Fruit fly (Drosophila melanogaster): Measurements from ENCODE around the gene Mst77F.

Gene Mst77F

dm6 chr3L:20823206-20823803, 5.5 kb upstream of the Mst77F start:
- TF ChIP-seq ttk (optimal IDR thresholded peaks at IDR 0.05) (no peak), h (optimal IDR thresholded peaks at IDR 0.05) (no peak), Myc (optimal IDR thresholded peaks at IDR 0.05) (no peak), psq (optimal IDR thresholded peaks at IDR 0.05) (no peak), Sin3A (optimal IDR thresholded peaks at IDR 0.05) (no peak), insv (optimal IDR thresholded peaks at IDR 0.05) (no peak)

dm6 chr3L:20815666-20816375, 2.0 kb downstream of the Mst77F start, which contains the start of the genes CG3618 and Pka-R1:
CG3618 (minus strand) TSS chr3L:20816075.
Pka-R1 (plus strand) TSS chr3L:20816118.
- TF ChIP-seq Sin3A (optimal IDR thresholded peaks at IDR 0.05) (no peak), h (optimal IDR thresholded peaks at IDR 0.05) (no peak), Myc (optimal IDR thresholded peaks at IDR 0.05) (no peak), ttk (optimal IDR thresholded peaks at IDR 0.05) (no peak), insv (optimal IDR thresholded peaks at IDR 0.05) (no peak), psq (optimal IDR thresholded peaks at IDR 0.05) (no peak)

- TF ChIP-seq Myc (optimal IDR thresholded peaks at IDR 0.05) = no peak
Observed at dm6 chr3L:20809088-20809999, 8.5 kb downstream of the Mst77F start, which contains the start of the genes CG3634 and HIPP1. CG3634 (minus strand) TSS chr3L:20809272. HIPP1 (plus strand) TSS chr3L:20809669.

dm6 chr3L:20800208-20800607, 17.6 kb downstream of the Mst77F start, which contains the start of gene Spc105R:
Spc105R (plus strand) TSS chr3L:20800410.
- TF ChIP-seq insv (optimal IDR thresholded peaks at IDR 0.05) = no peak
- no peak for TF ChIP-seq Myc (optimal IDR thresholded peaks at IDR 0.05)
- TF ChIP-seq ttk (optimal IDR thresholded peaks at IDR 0.05) = no peak

- TF ChIP-seq psq (optimal IDR thresholded peaks at IDR 0.05) (no peak), h (optimal IDR thresholded peaks at IDR 0.05) (no peak), Myc (optimal IDR thresholded peaks at IDR 0.05) (no peak), Sin3A (optimal IDR thresholded peaks at IDR 0.05) (no peak), insv (optimal IDR thresholded peaks at IDR 0.05) (no peak), ttk (optimal IDR thresholded peaks at IDR 0.05) (no peak)
Observed at dm6 chr3L:20798325-20798846, 19.4 kb downstream of the Mst77F start, which contains the start of the genes CG3698 and tzn. CG3698 (minus strand) TSS chr3L:20798375. tzn (plus strand) TSS chr3L:20798645.

dm6 chr3L:20797379-20797778, 20.4 kb downstream of the Mst77F start:
- TF ChIP-seq Myc (optimal IDR thresholded peaks at IDR 0.05) (no peak), h (optimal IDR thresholded peaks at IDR 0.05) (no peak), Sin3A (optimal IDR thresholded peaks at IDR 0.05) (no peak)

dm6 chr3L:20796757-20797156, 21.1 kb downstream of the Mst77F start:
- TF ChIP-seq psq (optimal IDR thresholded peaks at IDR 0.05) (no peak), h (optimal IDR thresholded peaks at IDR 0.05) (no peak), Sin3A (optimal IDR thresholded peaks at IDR 0.05) (no peak), ttk (optimal IDR thresholded peaks at IDR 0.05) (no peak), Myc (optimal IDR thresholded peaks at IDR 0.05) (no peak)

- TF ChIP-seq h (optimal IDR thresholded peaks at IDR 0.05) = no peak
- no peak for TF ChIP-seq ttk (optimal IDR thresholded peaks at IDR 0.05)
- no peak for TF ChIP-seq insv (optimal IDR thresholded peaks at IDR 0.05)
- TF ChIP-seq Myc (optimal IDR thresholded peaks at IDR 0.05) = no peak
- no peak for TF ChIP-seq Sin3A (optimal IDR thresholded peaks at IDR 0.05)
- TF ChIP-seq psq (optimal IDR thresholded peaks at IDR 0.05) = no peak
Observed at dm6 chr3L:20792693-20793092, 25.1 kb downstream of the Mst77F start, which contains the start of gene Six4. Six4 (minus strand) TSS chr3L:20792777.

dm6 chr3L:20789299-20789698, 28.5 kb downstream of the Mst77F start:
- TF ChIP-seq psq (optimal IDR thresholded peaks at IDR 0.05) = no peak
- no peak for TF ChIP-seq Myc (optimal IDR thresholded peaks at IDR 0.05)
- TF ChIP-seq h (optimal IDR thresholded peaks at IDR 0.05) = no peak
- TF ChIP-seq ttk (optimal IDR thresholded peaks at IDR 0.05) = no peak
- TF ChIP-seq Sin3A (optimal IDR thresholded peaks at IDR 0.05) = no peak
- no peak for TF ChIP-seq insv (optimal IDR thresholded peaks at IDR 0.05)

- TF ChIP-seq insv (optimal IDR thresholded peaks at IDR 0.05) (peak; percentile 43), ttk (optimal IDR thresholded peaks at IDR 0.05) (no peak)
Observed at dm6 chr3L:20787835-20788380, 29.9 kb downstream of the Mst77F start, which contains the start of gene CG11396. CG11396 (minus strand) TSS chr3L:20788137.

- TF ChIP-seq h (optimal IDR thresholded peaks at IDR 0.05) = no peak
- TF ChIP-seq Myc (optimal IDR thresholded peaks at IDR 0.05) = no peak
- no peak for TF ChIP-seq insv (optimal IDR thresholded peaks at IDR 0.05)
- no peak for TF ChIP-seq psq (optimal IDR thresholded peaks at IDR 0.05)
- no peak for TF ChIP-seq ttk (optimal IDR thresholded peaks at IDR 0.05)
- TF ChIP-seq Sin3A (optimal IDR thresholded peaks at IDR 0.05) = no peak
Observed at dm6 chr3L:20785742-20786427, 31.9 kb downstream of the Mst77F start, which contains the start of gene Pcif1. Pcif1 (minus strand) TSS chr3L:20786197.
